Worm (Caenorhabditis elegans) whole organism, L3 larva: ENCODE measurements around the gene piit-1.

Experiments used
- aly-2 ChIP-seq: fragments of 150-350 bp; optimal IDR thresholded peaks from 2 replicates; lab custom pipeline; 2014; ENCODE audit warnings: missing biosample characterization, missing genetic modification characterization
- mml-1 ChIP-seq: fragments of 150-350 bp; sonication (generic microtip); optimal IDR thresholded peaks from 3 replicates; lab custom pipeline; 2014; ENCODE audit warnings: missing biosample characterization, missing genetic modification characterization
- nhr-12 ChIP-seq: fragments of 150-350 bp; optimal IDR thresholded peaks from 2 replicates; lab custom pipeline; 2014; ENCODE audit warnings: missing biosample characterization, missing genetic modification characterization
- nhr-23 ChIP-seq: fragments of 150-350 bp; optimal IDR thresholded peaks from 2 replicates; lab custom pipeline; 2014; ENCODE audit warnings: missing biosample characterization, missing genetic modification reagents, missing genetic modification characterization
- nhr-25 ChIP-seq: sonication (generic microtip); optimal IDR thresholded peaks from 2 replicates; lab custom pipeline; 2017; ENCODE audit warnings: missing biosample characterization, missing genetic modification characterization
- tbx-2 ChIP-seq: sonication (generic microtip); optimal IDR thresholded peaks from 2 replicates; lab custom pipeline; 2016; ENCODE audit warnings: mild to moderate bottlenecking, missing genetic modification characterization, missing compliant biosample characterization
- unc-39 ChIP-seq: sonication (generic microtip); optimal IDR thresholded peaks from 4 replicates; lab custom pipeline; 2017; ENCODE audit warnings: missing biosample characterization, missing genetic modification characterization
- ztf-11 ChIP-seq: fragments of 150-350 bp; optimal IDR thresholded peaks from 2 replicates; lab custom pipeline; 2014; ENCODE audit warnings: missing biosample characterization, missing genetic modification characterization

- TF ChIP-seq nhr-23 (tag; lab: Kevin White, UChicago) (no peak), unc-39 (tag; lab: Kevin White, UChicago) (no peak), nhr-25 (tag; lab: Kevin White, UChicago) (no peak), ztf-11 (tag; lab: Kevin White, UChicago) (no peak), aly-2 (tag; lab: Kevin White, UChicago) (no peak), tbx-2 (tag; lab: Kevin White, UChicago) (no peak), mml-1 (tag; lab: Kevin White, UChicago) (no peak), nhr-12 (no peak)
Observed at ce11 chrV:11653095-11653494, 43.1 kb upstream of the piit-1 start.
